Worm (Caenorhabditis elegans) whole organism, L1 larva: ENCODE data around the gene srt-45.

ENCODE experiments used
- ama-1 ChIP-seq: fragments of 150-350 bp; optimal IDR thresholded peaks from 2 replicates; lab custom pipeline; 2014
- ceh-63 ChIP-seq: fragments of 200-800 bp; sonication (Bioruptor generic); optimal IDR thresholded peaks from 2 replicates; lab custom pipeline; 2018; ENCODE audit warnings: mild to moderate bottlenecking, missing genetic modification characterization, missing compliant biosample characterization
- dpl-1 ChIP-seq, 3 experiments: fragments of 150-350 bp in 2 of 3; sonication (generic microtip) in 1 of 3; optimal IDR thresholded peaks; 2 replicates each; lab custom pipeline; 2014 to 2017; ENCODE audit warnings: missing biosample characterization in 3 of 3, missing genetic modification characterization in 3 of 3, missing genetic modification reagents in 3 of 3
- fos-1 ChIP-seq: fragments of 150-350 bp; optimal IDR thresholded peaks from 2 replicates; lab custom pipeline; 2014; ENCODE audit warnings: missing biosample characterization, missing genetic modification characterization
- nhr-12 ChIP-seq: sonication (generic microtip); optimal IDR thresholded peaks from 2 replicates; lab custom pipeline; 2017; ENCODE audit warnings: missing biosample characterization, missing genetic modification characterization
- nhr-237 ChIP-seq: fragments of 150-350 bp; optimal IDR thresholded peaks from 2 replicates; lab custom pipeline; 2014; ENCODE audit warnings: missing biosample characterization, missing genetic modification characterization
- nhr-28 ChIP-seq: fragments of 150-350 bp; optimal IDR thresholded peaks from 2 replicates; lab custom pipeline; 2014; ENCODE audit warnings: missing biosample characterization, missing genetic modification characterization
- nhr-77 ChIP-seq: fragments of 150-350 bp; optimal IDR thresholded peaks from 2 replicates; lab custom pipeline; 2014; ENCODE audit warnings: missing biosample characterization, missing genetic modification characterization
- pax-3 ChIP-seq: fragments of 200-800 bp; sonication (Bioruptor generic); optimal IDR thresholded peaks from 2 replicates; lab custom pipeline; 2018; ENCODE audit warnings: mild to moderate bottlenecking, missing genetic modification characterization, moderate library complexity, missing compliant biosample characterization
- unc-130 ChIP-seq: fragments of 150-350 bp; optimal IDR thresholded peaks from 2 replicates; lab custom pipeline; 2017; ENCODE audit warnings: missing biosample characterization, missing genetic modification characterization, inconsistent platforms
- vab-15 ChIP-seq: sonication (generic microtip); optimal IDR thresholded peaks from 2 replicates; lab custom pipeline; 2017; ENCODE audit warnings: missing genotype, mild to moderate bottlenecking, missing genetic modification characterization, missing compliant biosample characterization

- no peak for TF ChIP-seq ama-1 (lab: Kevin White, UChicago)
- no peak for TF ChIP-seq ceh-63 (GFP tag; lab: Kevin White, UChicago)
- no peak for TF ChIP-seq nhr-12
- TF ChIP-seq nhr-77 (tag; lab: Kevin White, UChicago), result no peak
- TF ChIP-seq fos-1 (tag; lab: Kevin White, UChicago), result no peak
- TF ChIP-seq pax-3 (tag; lab: Kevin White, UChicago), result no peak
- TF ChIP-seq vab-15 (tag; lab: Kevin White, UChicago), result no peak
- TF ChIP-seq dpl-1 (GFP tag; optimal IDR thresholded peaks at IDR 0.05; lab: Kevin White, UChicago), result no peak
- TF ChIP-seq nhr-237 (tag; lab: Kevin White, UChicago), result no peak
- no peak for TF ChIP-seq unc-130 (tag; lab: Kevin White, UChicago)
- no peak for TF ChIP-seq nhr-28
Measured at ce11 chrV:19759282-19759681, 24.6 kb upstream of the srt-45 start.
